Worm (Caenorhabditis elegans): ENCODE data around the gene T21B10.3.
A peak's percentile ranks its signal among the peaks of the same experiment; 100 is the strongest.

T21B10.3 gene

ce11 chrII:8933693-8934432 lies at the start of gene T21B10.3:
Gene T21B10.3, plus strand, starts transcription at chrII:8934382.
- TF ChIP-seq ceh-2 (tag; optimal IDR thresholded peaks at IDR 0.05) (no peak), ref-2 (tag; optimal IDR thresholded peaks at IDR 0.05) (no peak), sox-2 (GFP tag; IDR thresholded peaks at IDR 0.05) (no peak), ceh-34 (tag; optimal IDR thresholded peaks at IDR 0.05) (no peak), elt-4 (tag; optimal IDR thresholded peaks at IDR 0.05) (no peak), rnt-1 (tag; optimal IDR thresholded peaks at IDR 0.05) (no peak), nfya-1 (tag; optimal IDR thresholded peaks at IDR 0.05) (no peak), dmd-4 (tag; optimal IDR thresholded peaks at IDR 0.05; ENCODE audit: borderline replicate concordance) (no peak), unc-3 (GFP tag; conservative IDR thresholded peaks at IDR 0.05) (no peak), unc-3 (tag; optimal IDR thresholded peaks at IDR 0.05) (no peak), unc-86 (tag; optimal IDR thresholded peaks at IDR 0.05) (no peak), ceh-6 (GFP tag; optimal IDR thresholded peaks at IDR 0.05) (no peak), lin-11 (tag; optimal IDR thresholded peaks at IDR 0.05) (no peak), ahr-1 (tag; optimal IDR thresholded peaks at IDR 0.05) (no peak), ceh-48 (tag; optimal IDR thresholded peaks at IDR 0.05) (no peak), zip-5 (tag; optimal IDR thresholded peaks at IDR 0.05) (no peak), ceh-30 (tag; optimal IDR thresholded peaks at IDR 0.05) (no peak), hlh-6 (tag; optimal IDR thresholded peaks at IDR 0.05) (no peak), lim-6 (tag; optimal IDR thresholded peaks at IDR 0.05) (no peak), dve-1 (tag; optimal IDR thresholded peaks at IDR 0.05) (no peak)

ce11 chrII:8889589-8889988 lies 44.6 kb upstream of the T21B10.3 start:
- TF ChIP-seq zip-5 (tag; optimal IDR thresholded peaks at IDR 0.05) (no peak), elt-2 (tag; optimal IDR thresholded peaks at IDR 0.05) (peak; percentile 80), ceh-6 (GFP tag; optimal IDR thresholded peaks at IDR 0.05) (no peak), ceh-22 (tag; optimal IDR thresholded peaks at IDR 0.05) (no peak), hlh-15 (tag; optimal IDR thresholded peaks at IDR 0.05) (no peak), ceh-48 (tag; optimal IDR thresholded peaks at IDR 0.05) (no peak)

- TF ChIP-seq ceh-14 (tag; optimal IDR thresholded peaks at IDR 0.05) (no peak), dmd-4 (tag; optimal IDR thresholded peaks at IDR 0.05; ENCODE audit: borderline replicate concordance) (no peak), pqm-1 (tag; optimal IDR thresholded peaks at IDR 0.05) (no peak), tbx-2 (tag; optimal IDR thresholded peaks at IDR 0.05) (no peak), C38D4.7 (GFP tag; optimal IDR thresholded peaks at IDR 0.05) (no peak), ceh-18 (tag; optimal IDR thresholded peaks at IDR 0.05) (no peak), unc-42 (tag; optimal IDR thresholded peaks at IDR 0.05) (no peak), hlh-30 (tag; optimal IDR thresholded peaks at IDR 0.05; ENCODE audit: insufficient read depth) (no peak), pros-1 (tag; optimal IDR thresholded peaks at IDR 0.05) (no peak), sdc-2 (tag; optimal IDR thresholded peaks at IDR 0.05) (no peak), ceh-6 (GFP tag; optimal IDR thresholded peaks at IDR 0.05) (no peak), che-1 (tag; optimal IDR thresholded peaks at IDR 0.05) (no peak), nfya-1 (tag; optimal IDR thresholded peaks at IDR 0.05) (no peak)
Measured at ce11 chrII:8890017-8890416, 44.2 kb upstream of the T21B10.3 start.

- no peak for TF ChIP-seq lim-6 (tag; optimal IDR thresholded peaks at IDR 0.05)
- TF ChIP-seq hlh-30 (tag; optimal IDR thresholded peaks at IDR 0.05; ENCODE audit: insufficient read depth) = no peak
Measured at ce11 chrII:8890530-8890929, 43.7 kb upstream of the T21B10.3 start.

- TF ChIP-seq fkh-6 (tag; optimal IDR thresholded peaks at IDR 0.05) (no peak), lim-6 (tag; optimal IDR thresholded peaks at IDR 0.05) (no peak), pag-3 (tag; optimal IDR thresholded peaks at IDR 0.05; ENCODE audit: borderline replicate concordance) (no peak), unc-42 (tag; optimal IDR thresholded peaks at IDR 0.05) (no peak), rnt-1 (tag; optimal IDR thresholded peaks at IDR 0.05) (no peak), odd-2 (tag; optimal IDR thresholded peaks at IDR 0.05) (no peak), pha-2 (tag; optimal IDR thresholded peaks at IDR 0.05) (no peak), fkh-10 (GFP tag; optimal IDR thresholded peaks at IDR 0.05) (no peak), syd-9 (tag; optimal IDR thresholded peaks at IDR 0.05) (no peak), ahr-1 (tag; optimal IDR thresholded peaks at IDR 0.05) (no peak), elt-4 (tag; optimal IDR thresholded peaks at IDR 0.05) (no peak), ceh-30 (tag; optimal IDR thresholded peaks at IDR 0.05) (no peak), pros-1 (tag; optimal IDR thresholded peaks at IDR 0.05) (no peak), sox-2 (GFP tag; IDR thresholded peaks at IDR 0.05) (no peak), hlh-13 (GFP tag; optimal IDR thresholded peaks at IDR 0.05) (no peak), sox-4 (tag; optimal IDR thresholded peaks at IDR 0.05) (no peak), nfya-1 (tag; optimal IDR thresholded peaks at IDR 0.05) (no peak), F13H6.1 (tag; optimal IDR thresholded peaks at IDR 0.05) (no peak)
Measured at ce11 chrII:8891042-8891441, 43.1 kb upstream of the T21B10.3 start.

Data from whole organism, late embryonic.